Fruit fly (Drosophila melanogaster): ENCODE results near the gene CG33303.

Gene CG33303

DNA sequence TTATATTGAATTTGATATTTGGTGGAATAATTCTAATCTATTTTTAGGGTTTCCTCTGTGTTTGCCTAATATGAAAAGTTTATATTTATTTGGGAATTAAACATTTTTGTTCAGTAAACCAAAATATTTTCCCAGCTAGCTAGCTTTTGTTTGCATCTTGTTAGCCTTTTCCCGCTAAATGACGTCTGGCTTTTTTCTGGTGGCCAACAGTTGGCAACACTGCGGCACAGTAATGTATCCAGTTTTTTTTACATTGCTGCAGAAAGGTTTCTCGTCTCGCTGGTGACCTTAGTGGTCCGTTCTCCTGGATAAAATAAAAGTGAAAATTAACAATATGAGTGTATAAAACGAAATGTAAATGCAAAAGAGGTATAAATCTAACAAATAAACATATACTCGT is 11.3 kb downstream of the CG33303 start, which contains the start of gene lft (continued):
- TF ChIP-seq CG14710 (tag; optimal IDR thresholded peaks at IDR 0.05) (peak; percentile 3), CG15514 (GFP tag; optimal IDR thresholded peaks at IDR 0.05) (peak; percentile 5), ken (GFP tag; IDR thresholded peaks at IDR 0.05) (no peak), br (optimal IDR thresholded peaks at IDR 0.05) (no peak), Atf6 (GFP tag; IDR thresholded peaks at IDR 0.05) (no peak), kah (GFP tag; optimal IDR thresholded peaks at IDR 0.05) (no peak), gro (GFP tag; optimal IDR thresholded peaks at IDR 0.05) (no peak), CG4328 (GFP tag; optimal IDR thresholded peaks at IDR 0.05) (no peak), lov (optimal IDR thresholded peaks at IDR 0.05) (no peak), lov (GFP tag; IDR thresholded peaks at IDR 0.05) (no peak), Awh (GFP tag; IDR thresholded peaks at IDR 0.05) (no peak), Sry-β (GFP tag; optimal IDR thresholded peaks at IDR 0.05) (peak; percentile 90), Rx (GFP tag; IDR thresholded peaks at IDR 0.05) (no peak), CG8290 (GFP tag; optimal IDR thresholded peaks at IDR 0.05) (no peak), CG8290 (tag; optimal IDR thresholded peaks at IDR 0.05) (no peak), sens-2 (GFP tag; IDR thresholded peaks at IDR 0.05) (no peak), mam (GFP tag; optimal IDR thresholded peaks at IDR 0.05) (no peak), CG1233 (GFP tag; optimal IDR thresholded peaks at IDR 0.05) (no peak), Oaz (GFP tag; IDR thresholded peaks at IDR 0.05) (no peak), Dbx (GFP tag; IDR thresholded peaks at IDR 0.05) (no peak), CG1603 (tag; optimal IDR thresholded peaks at IDR 0.05) (peak; percentile 51), CG18011 (GFP tag; optimal IDR thresholded peaks at IDR 0.05) (peak; percentile 81), ham (GFP tag; IDR thresholded peaks at IDR 0.05) (no peak), Ada2b (GFP tag; IDR thresholded peaks at IDR 0.05) (no peak), pzg (GFP tag; optimal IDR thresholded peaks at IDR 0.05) (peak; percentile 24), CG17328 (GFP tag; IDR thresholded peaks at IDR 0.05) (no peak), Dip2 (GFP tag; IDR thresholded peaks at IDR 0.05) (no peak), pum (GFP tag; optimal IDR thresholded peaks at IDR 0.05) (no peak), tll (GFP tag; optimal IDR thresholded peaks at IDR 0.05) (no peak)

DNA sequence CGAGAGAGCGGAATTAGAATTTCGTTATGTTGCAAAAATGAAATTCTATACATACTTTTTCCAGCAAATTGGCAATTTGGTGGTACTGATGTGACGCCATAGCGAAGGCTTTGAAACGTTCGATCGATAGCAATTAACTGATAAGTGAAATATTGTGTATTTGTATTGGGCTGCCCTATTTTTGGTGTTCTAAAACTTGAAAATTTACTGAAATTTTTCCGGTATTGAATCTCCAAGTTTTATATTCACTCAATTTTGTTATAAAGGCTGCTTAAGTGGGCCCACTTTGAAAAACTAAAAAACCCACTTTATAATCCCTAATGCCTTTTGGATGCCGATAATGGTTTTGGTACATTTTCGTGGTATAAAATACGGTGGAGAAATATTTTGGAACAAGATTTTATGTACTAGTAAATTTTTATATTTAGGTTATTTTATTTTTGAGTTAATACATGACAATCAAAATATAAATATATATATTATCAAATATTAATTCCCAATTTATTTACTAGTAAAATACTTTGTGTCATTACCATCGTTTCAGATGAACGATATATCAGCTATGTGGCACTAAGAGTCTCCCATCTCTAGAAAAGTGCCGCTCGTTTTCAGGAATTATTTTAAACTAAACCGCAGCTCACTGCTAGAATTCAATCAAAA is 13.0 kb downstream of the CG33303 start, which contains the start of the genes Cand1 and pim:
Gene Cand1 (minus strand): TSS at position 300 of the 660 bp plus-strand sequence.
Gene pim (plus strand): TSS at position 582 of the 660 bp plus-strand sequence.
- TF ChIP-seq CG1603 (tag; optimal IDR thresholded peaks at IDR 0.05) (peak; percentile 91), HLH54F (GFP tag; optimal IDR thresholded peaks at IDR 0.05) (no peak), CG9797 (GFP tag; optimal IDR thresholded peaks at IDR 0.05) (peak; percentile 59), dysf (GFP tag; IDR thresholded peaks at IDR 0.05) (no peak), CG4617 (GFP tag; optimal IDR thresholded peaks at IDR 0.05; ENCODE audit: borderline replicate concordance) (peak; percentile 49), caup (GFP tag; optimal IDR thresholded peaks at IDR 0.05; ENCODE audit: severe bottlenecking) (no peak), fu2 (GFP tag; optimal IDR thresholded peaks at IDR 0.05) (no peak), CG17829 (tag; optimal IDR thresholded peaks at IDR 0.05) (peak; percentile 69), Sox102F (GFP tag; optimal IDR thresholded peaks at IDR 0.05) (no peak), Ets97D (GFP tag; optimal IDR thresholded peaks at IDR 0.05) (no peak), CG6689 (GFP tag; IDR thresholded peaks at IDR 0.05) (no peak), CG7271 (tag; optimal IDR thresholded peaks at IDR 0.05) (no peak), CG8089 (GFP tag; optimal IDR thresholded peaks at IDR 0.05) (no peak), CG10267 (tag; optimal IDR thresholded peaks at IDR 0.05) (peak; percentile 54), Hr39 (optimal IDR thresholded peaks at IDR 0.05) (no peak), org-1 (GFP tag; optimal IDR thresholded peaks at IDR 0.05) (no peak), CG18764 (GFP tag; optimal IDR thresholded peaks at IDR 0.05) (no peak), CG1647 (GFP tag; optimal IDR thresholded peaks at IDR 0.05) (no peak), fd64A (GFP tag; optimal IDR thresholded peaks at IDR 0.05) (no peak), row (GFP tag; IDR thresholded peaks at IDR 0.05) (peak; percentile 78), MTF-1 (GFP tag; optimal IDR thresholded peaks at IDR 0.05; ENCODE audit: borderline replicate concordance) (no peak), NFAT (GFP tag; IDR thresholded peaks at IDR 0.05) (no peak), ro (GFP tag; IDR thresholded peaks at IDR 0.05) (no peak), slbo (GFP tag; IDR thresholded peaks at IDR 0.05) (peak; percentile 55; the same call in 1 of the 2 replicates), Mes4 (GFP tag; optimal IDR thresholded peaks at IDR 0.05) (no peak)

Data from whole organism, embryonic.